Fruit fly (Drosophila melanogaster): Measurements from ENCODE around the gene CG32301.

DNA sequence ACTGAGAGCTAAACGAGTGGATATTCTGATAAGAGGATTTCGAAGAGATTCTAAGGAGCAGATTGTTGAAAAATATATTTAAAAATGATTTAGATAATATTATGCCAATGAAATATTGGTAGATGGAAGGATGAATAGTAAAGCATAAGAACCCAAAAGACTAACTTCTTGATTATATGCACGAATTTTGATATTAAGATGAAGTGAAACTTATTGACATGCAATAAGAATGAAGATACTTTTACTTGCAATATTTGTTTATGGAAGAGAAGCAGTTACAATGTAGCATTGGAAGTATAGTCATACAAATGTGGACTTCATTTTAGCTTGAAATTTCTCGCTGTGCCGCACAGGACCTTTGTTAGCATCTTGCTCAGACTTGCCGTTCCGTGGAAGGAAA lies 47.6 kb upstream of the CG32301 start, which contains the start of gene CG8960:
- TF ChIP-seq psq (optimal IDR thresholded peaks at IDR 0.05) = no peak
- TF ChIP-seq usp (GFP tag; optimal IDR thresholded peaks at IDR 0.05) = no peak
